Worm (Caenorhabditis elegans): ENCODE measurements around the gene F42A10.5.
A peak's percentile ranks its signal among the peaks of the same experiment; 100 is the strongest.

Gene F42A10.5

DNA sequence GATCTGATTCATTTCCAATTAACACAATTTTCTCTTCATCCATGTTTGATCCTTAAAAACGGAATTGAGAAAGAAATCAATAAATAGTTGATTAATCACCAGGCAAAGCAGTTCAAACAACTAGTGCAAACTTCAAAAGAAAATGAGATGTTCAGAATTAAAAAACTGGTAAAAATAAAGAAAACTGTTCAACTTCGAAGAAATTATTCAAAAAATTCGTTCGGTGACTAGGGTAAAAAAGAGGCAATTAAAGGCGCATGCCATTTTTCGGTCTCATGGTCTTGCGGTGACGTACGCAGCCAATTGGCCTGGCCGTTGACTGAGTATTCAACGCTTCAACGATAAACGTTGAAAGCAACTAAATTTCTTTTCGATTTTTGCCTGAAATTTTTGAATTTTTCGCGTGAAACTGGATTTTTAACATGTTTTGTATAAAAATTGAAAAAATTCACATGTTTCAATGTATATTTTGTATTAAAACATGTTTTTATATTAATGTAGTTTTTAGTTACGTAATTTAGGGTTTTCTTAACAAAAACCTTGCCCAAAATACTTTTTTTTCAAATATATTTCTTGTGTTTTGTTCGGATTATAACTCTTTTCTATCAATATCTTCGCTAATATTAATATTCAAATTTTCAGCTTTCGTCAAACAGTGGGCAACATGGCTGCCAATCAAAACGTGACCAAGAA, 33.0 kb upstream of the F42A10.5 start, which contains the start of the genes sna-3 and rps-3:
sna-3 (minus strand) TSS at position 51 of the 693 bp plus-strand sequence.
rps-3 (plus strand) TSS at position 643 of the 693 bp plus-strand sequence.
- peak; percentile 35 for TF ChIP-seq sptf-1 (tag; optimal IDR thresholded peaks at IDR 0.05)
- peak; percentile 43 for TF ChIP-seq nhr-2 (tag; optimal IDR thresholded peaks at IDR 0.05)
- peak; percentile 60 for TF ChIP-seq hlh-1 (tag; optimal IDR thresholded peaks at IDR 0.05)
- TF ChIP-seq bed-3 (GFP tag; optimal IDR thresholded peaks at IDR 0.05): no peak
- no peak for TF ChIP-seq ces-1 (GFP tag; optimal IDR thresholded peaks at IDR 0.05)
- no peak for TF ChIP-seq nhr-76 (tag; optimal IDR thresholded peaks at IDR 0.05)
- peak; percentile 69 for TF ChIP-seq mls-2 (tag; optimal IDR thresholded peaks at IDR 0.05)
- TF ChIP-seq ceh-39 (tag; optimal IDR thresholded peaks at IDR 0.05): peak; percentile 74
- TF ChIP-seq pha-4 (tag; optimal IDR thresholded peaks at IDR 0.05): peak; percentile 32
- TF ChIP-seq lin-32 (GFP tag; optimal IDR thresholded peaks at IDR 0.05): no peak
- TF ChIP-seq tbx-8 (GFP tag; optimal IDR thresholded peaks at IDR 0.05): no peak
- TF ChIP-seq ceh-43 (GFP tag; optimal IDR thresholded peaks at IDR 0.05): no peak
- no peak for TF ChIP-seq flh-1 (GFP tag; optimal IDR thresholded peaks at IDR 0.05)
- peak; percentile 83 for TF ChIP-seq mep-1 (tag; optimal IDR thresholded peaks at IDR 0.05)
- TF ChIP-seq unc-120 (tag; optimal IDR thresholded peaks at IDR 0.05; ENCODE audit: poor library complexity, severe bottlenecking): peak; percentile 49
- no peak for TF ChIP-seq ham-2 (GFP tag; optimal IDR thresholded peaks at IDR 0.05)
- TF ChIP-seq nhr-12 (tag; optimal IDR thresholded peaks at IDR 0.05): no peak
- TF ChIP-seq lsy-2 (tag; optimal IDR thresholded peaks at IDR 0.05): peak; percentile 87
- TF ChIP-seq ztf-11 (tag; optimal IDR thresholded peaks at IDR 0.05): no peak
- TF ChIP-seq cnd-1 (tag; optimal IDR thresholded peaks at IDR 0.05): no peak
- peak; percentile 14 for TF ChIP-seq unc-62 (GFP tag; optimal IDR thresholded peaks at IDR 0.05)
- TF ChIP-seq snpc-4 (tag; optimal IDR thresholded peaks at IDR 0.05): no peak
- TF ChIP-seq blmp-1 (tag; optimal IDR thresholded peaks at IDR 0.05): no peak
- no peak for TF ChIP-seq elt-3 (tag; optimal IDR thresholded peaks at IDR 0.05)
- peak; percentile 75 for TF ChIP-seq lin-13 (tag; optimal IDR thresholded peaks at IDR 0.05)
- TF ChIP-seq M03D4.4 (tag; optimal IDR thresholded peaks at IDR 0.05): no peak
- TF ChIP-seq unc-39 (tag; optimal IDR thresholded peaks at IDR 0.05): no peak
- TF ChIP-seq zip-8 (tag; optimal IDR thresholded peaks at IDR 0.05): no peak
- no peak for TF ChIP-seq drap-1 (GFP tag; optimal IDR thresholded peaks at IDR 0.05)
- TF ChIP-seq elt-1 (tag; optimal IDR thresholded peaks at IDR 0.05; ENCODE audit: borderline replicate concordance, insufficient read depth): no peak
- peak; percentile 63 for TF ChIP-seq nhr-237 (tag; optimal IDR thresholded peaks at IDR 0.05)
- TF ChIP-seq nhr-28 (tag; optimal IDR thresholded peaks at IDR 0.05): no peak
- no peak for TF ChIP-seq mab-5 (tag; optimal IDR thresholded peaks at IDR 0.05)
- no peak for TF ChIP-seq ceh-83 (GFP tag; optimal IDR thresholded peaks at IDR 0.05)
- no peak for TF ChIP-seq sem-2 (GFP tag; optimal IDR thresholded peaks at IDR 0.05)

DNA sequence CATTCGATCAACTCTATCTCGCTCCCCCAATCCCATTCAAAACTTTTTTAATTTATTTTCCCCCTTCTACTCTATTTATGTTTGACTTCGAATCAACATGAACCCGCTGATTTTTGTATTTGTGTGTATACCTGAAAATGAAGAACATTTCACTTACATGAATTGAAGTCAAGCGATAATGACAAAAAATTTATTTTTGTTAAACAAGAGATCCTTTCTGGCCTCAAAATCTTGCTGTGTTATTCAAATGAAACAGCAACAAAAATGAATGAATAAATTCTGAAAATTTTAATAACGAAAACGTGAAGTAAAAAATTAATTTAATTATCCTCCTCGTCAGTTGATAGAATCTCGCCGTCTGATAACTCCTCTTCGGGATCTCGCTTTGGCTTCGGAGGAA, 29.2 kb upstream of the F42A10.5 start:
- TF ChIP-seq nhr-28 (tag; optimal IDR thresholded peaks at IDR 0.05) (no peak), elt-3 (tag; optimal IDR thresholded peaks at IDR 0.05) (no peak), snpc-4 (tag; optimal IDR thresholded peaks at IDR 0.05) (no peak), ceh-83 (GFP tag; optimal IDR thresholded peaks at IDR 0.05) (no peak), drap-1 (GFP tag; optimal IDR thresholded peaks at IDR 0.05) (no peak), sptf-1 (tag; optimal IDR thresholded peaks at IDR 0.05) (no peak), M03D4.4 (tag; optimal IDR thresholded peaks at IDR 0.05) (no peak), sem-2 (GFP tag; optimal IDR thresholded peaks at IDR 0.05) (no peak), tbx-8 (GFP tag; optimal IDR thresholded peaks at IDR 0.05) (no peak), unc-120 (tag; optimal IDR thresholded peaks at IDR 0.05; ENCODE audit: poor library complexity, severe bottlenecking) (no peak), mab-5 (tag; optimal IDR thresholded peaks at IDR 0.05) (no peak), ham-2 (GFP tag; optimal IDR thresholded peaks at IDR 0.05) (no peak), blmp-1 (tag; optimal IDR thresholded peaks at IDR 0.05) (no peak), ces-1 (GFP tag; optimal IDR thresholded peaks at IDR 0.05) (no peak), lin-32 (GFP tag; optimal IDR thresholded peaks at IDR 0.05) (no peak)

DNA sequence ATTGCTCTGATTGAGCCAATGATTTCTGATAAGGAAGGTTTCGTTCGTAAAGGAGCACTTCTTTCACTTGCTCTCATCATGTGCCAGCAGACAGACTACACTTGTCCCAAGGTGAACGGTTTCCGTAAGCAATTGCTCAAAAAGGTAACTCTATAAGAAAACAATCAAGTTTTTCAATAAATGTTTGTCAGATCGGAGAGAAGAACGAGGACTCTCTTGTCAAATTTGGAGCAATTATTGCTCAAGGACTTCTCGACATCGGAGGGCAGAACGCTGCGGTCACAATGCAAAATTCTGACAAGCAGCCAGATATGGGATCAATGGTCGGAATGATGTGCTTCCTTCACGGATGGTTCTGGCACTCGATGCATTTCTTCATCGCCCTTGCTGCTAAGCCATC, 28.0 kb upstream of the F42A10.5 start:
- no peak for TF ChIP-seq mab-5 (tag; optimal IDR thresholded peaks at IDR 0.05)
- TF ChIP-seq hlh-1 (tag; optimal IDR thresholded peaks at IDR 0.05): no peak
- no peak for TF ChIP-seq ceh-39 (tag; optimal IDR thresholded peaks at IDR 0.05)
- TF ChIP-seq lin-32 (GFP tag; optimal IDR thresholded peaks at IDR 0.05): no peak
- no peak for TF ChIP-seq zip-8 (tag; optimal IDR thresholded peaks at IDR 0.05)
- no peak for TF ChIP-seq ceh-83 (GFP tag; optimal IDR thresholded peaks at IDR 0.05)
- TF ChIP-seq lsy-2 (tag; optimal IDR thresholded peaks at IDR 0.05): no peak
- no peak for TF ChIP-seq M03D4.4 (tag; optimal IDR thresholded peaks at IDR 0.05)
- no peak for TF ChIP-seq lin-13 (tag; optimal IDR thresholded peaks at IDR 0.05)
- TF ChIP-seq blmp-1 (tag; optimal IDR thresholded peaks at IDR 0.05): no peak
